Fruit fly (Drosophila melanogaster) whole organism, embryonic: Measurements from ENCODE around the gene NdufA3.
A peak's percentile ranks its signal among the peaks of the same experiment; 100 is the strongest.

Experiments
- ATbp ChIP-seq: fragments of 200-800 bp; sonication (Bioruptor generic); optimal IDR thresholded peaks from 2 replicates; lab custom pipeline; 2017; ENCODE audit warnings: missing biosample characterization, mild to moderate bottlenecking, missing genetic modification characterization, missing genetic modification reagents
- Ada2b ChIP-seq: fragments of 200-800 bp; sonication (Bioruptor generic); IDR thresholded peaks from 2 replicates; pipeline ENCODE4 v1.3.6; 2022; ENCODE audit warnings: missing biosample characterization, missing genetic modification characterization
- Aef1 ChIP-seq: fragments of 200-800 bp; sonication (Bioruptor generic); IDR thresholded peaks from 3 replicates; pipeline ENCODE4 v1.3.6; 2022; ENCODE audit warnings: missing biosample characterization, missing genetic modification characterization
- Antp ChIP-seq: fragments of 200-800 bp; sonication (Bioruptor generic); optimal IDR thresholded peaks from 3 replicates; lab custom pipeline; 2016; ENCODE audit warnings: missing biosample characterization, missing genetic modification characterization
- Asciz ChIP-seq: fragments of 200-800 bp; sonication (Bioruptor generic); optimal IDR thresholded peaks from 2 replicates; lab custom pipeline; 2017; ENCODE audit warnings: missing biosample characterization, mild to moderate bottlenecking, missing genetic modification characterization, missing genetic modification reagents
- Blimp-1 ChIP-seq: fragments of 200-800 bp; sonication (Bioruptor generic); optimal IDR thresholded peaks from 3 replicates; lab custom pipeline; 2018; ENCODE audit warnings: missing biosample characterization, missing genetic modification characterization, mild to moderate bottlenecking, moderate library complexity, missing genetic modification reagents
- CG10543 ChIP-seq: fragments of 200-800 bp; sonication (Bioruptor generic); optimal IDR thresholded peaks from 3 replicates; lab custom pipeline; 2017; ENCODE audit warnings: missing biosample characterization, mild to moderate bottlenecking, missing genetic modification characterization, moderate library complexity
- CG11398 ChIP-seq: fragments of 200-800 bp; sonication (Bioruptor generic); optimal IDR thresholded peaks from 2 replicates; lab custom pipeline; 2016; ENCODE audit warnings: missing biosample characterization, missing genetic modification characterization
- CG12155 ChIP-seq: fragments of 200-800 bp; sonication (Bioruptor generic); optimal IDR thresholded peaks from 3 replicates; lab custom pipeline; 2016; ENCODE audit warnings: missing biosample characterization, missing genetic modification characterization
- CG12659 ChIP-seq: fragments of 200-800 bp; sonication (Bioruptor generic); optimal IDR thresholded peaks from 3 replicates; lab custom pipeline; 2017; ENCODE audit warnings: mild to moderate bottlenecking, missing biosample characterization, missing genetic modification reagents, missing genetic modification characterization
- CG14014 ChIP-seq: fragments of 200-800 bp; sonication (Bioruptor generic); IDR thresholded peaks from 2 replicates; pipeline ENCODE4 v1.3.6; 2022; ENCODE audit warnings: missing biosample characterization, missing genetic modification characterization
- CG1529 ChIP-seq: fragments of 200-800 bp; sonication (Bioruptor generic); optimal IDR thresholded peaks from 3 replicates; lab custom pipeline; 2018; ENCODE audit warnings: missing biosample characterization, missing genetic modification characterization
- CG1602 ChIP-seq: fragments of 200-800 bp; sonication (Bioruptor generic); optimal IDR thresholded peaks from 3 replicates; lab custom pipeline; 2016; ENCODE audit warnings: missing biosample characterization, missing genetic modification characterization
- CG17829 ChIP-seq: fragments of 200-800 bp; optimal IDR thresholded peaks from 2 replicates; lab custom pipeline; 2019; ENCODE audit warnings: missing biosample characterization, mild to moderate bottlenecking, missing genetic modification characterization, moderate library complexity
- CG18599 ChIP-seq: fragments of 200-800 bp; sonication (Bioruptor generic); optimal IDR thresholded peaks from 3 replicates; lab custom pipeline; 2017; ENCODE audit warnings: missing biosample characterization, missing genetic modification characterization, mild to moderate bottlenecking, moderate library complexity, missing genetic modification reagents
- CG30403 ChIP-seq: fragments of 200-800 bp; sonication (Bioruptor generic); optimal IDR thresholded peaks from 3 replicates; lab custom pipeline; 2016; ENCODE audit warnings: missing biosample characterization, missing genetic modification characterization
- CG31224 ChIP-seq: fragments of 200-800 bp; sonication (Bioruptor generic); IDR thresholded peaks from 2 replicates; pipeline ENCODE4 v1.3.6; 2022; ENCODE audit warnings: missing biosample characterization, missing genetic modification characterization
- CG3281 ChIP-seq: fragments of 200-800 bp; sonication (Bioruptor generic); optimal IDR thresholded peaks from 3 replicates; lab custom pipeline; 2017; ENCODE audit warnings: missing biosample characterization, mild to moderate bottlenecking, missing genetic modification characterization
- CG33213 ChIP-seq: fragments of 200-800 bp; sonication (Bioruptor generic); optimal IDR thresholded peaks from 3 replicates; lab custom pipeline; 2016; ENCODE audit warnings: missing biosample characterization, missing genetic modification characterization
- CG34224 ChIP-seq: fragments of 200-800 bp; sonication (Bioruptor generic); IDR thresholded peaks from 3 replicates; pipeline ENCODE4 v1.3.6; 2022; ENCODE audit warnings: missing biosample characterization, missing genetic modification characterization; ENCODE audit not compliant: partially characterized antibody
- CG4424 ChIP-seq: fragments of 200-800 bp; sonication (Bioruptor generic); optimal IDR thresholded peaks from 3 replicates; lab custom pipeline; 2016; ENCODE audit warnings: missing biosample characterization, missing genetic modification characterization
- CG6813 ChIP-seq: fragments of 200-800 bp; sonication (Bioruptor generic); optimal IDR thresholded peaks from 2 replicates; lab custom pipeline; 2017; ENCODE audit warnings: missing biosample characterization, missing genetic modification characterization, mild to moderate bottlenecking, moderate library complexity, missing genetic modification reagents
- CG9609 ChIP-seq: fragments of 200-800 bp; sonication (Bioruptor generic); optimal IDR thresholded peaks from 3 replicates; lab custom pipeline; 2016; ENCODE audit warnings: missing biosample characterization, missing genetic modification characterization
- Camta ChIP-seq: fragments of 200-800 bp; sonication (Bioruptor generic); optimal IDR thresholded peaks from 2 replicates; lab custom pipeline; 2016; ENCODE audit warnings: missing biosample characterization, missing genetic modification characterization
- Dll ChIP-seq: fragments of 200-800 bp; sonication (Bioruptor generic); IDR thresholded peaks from 4 replicates; pipeline ENCODE4 v1.3.6; 2022; ENCODE audit warnings: missing biosample characterization, missing genetic modification characterization; ENCODE audit not compliant: partially characterized antibody
- Gsc ChIP-seq: fragments of 200-800 bp; sonication (Bioruptor generic); IDR thresholded peaks from 2 replicates; pipeline ENCODE4 v1.3.6; 2022; ENCODE audit warnings: missing biosample characterization, missing genetic modification characterization
- HHEX ChIP-seq: fragments of 200-800 bp; sonication (Bioruptor generic); optimal IDR thresholded peaks from 3 replicates; lab custom pipeline; 2017; ENCODE audit warnings: missing biosample characterization, mild to moderate bottlenecking, missing genetic modification characterization, missing genetic modification reagents
- Myb ChIP-seq: fragments of 200-800 bp; sonication (Bioruptor generic); optimal IDR thresholded peaks from 2 replicates; lab custom pipeline; 2016; ENCODE audit warnings: missing biosample characterization, missing genetic modification characterization
- Nf-YB ChIP-seq: fragments of 200-800 bp; sonication (Bioruptor generic); optimal IDR thresholded peaks from 3 replicates; lab custom pipeline; 2019; ENCODE audit warnings: missing biosample characterization, mild to moderate bottlenecking, missing genetic modification characterization, moderate library complexity
- NfI ChIP-seq: fragments of 200-800 bp; sonication (Bioruptor generic); optimal IDR thresholded peaks from 3 replicates; lab custom pipeline; 2018; ENCODE audit warnings: missing biosample characterization, mild to moderate bottlenecking, missing genetic modification characterization, moderate library complexity
- Ravus ChIP-seq: fragments of 200-800 bp; sonication (Bioruptor generic); IDR thresholded peaks from 2 replicates; pipeline ENCODE4 v1.3.6; 2022; ENCODE audit warnings: missing biosample characterization, missing genetic modification characterization
- ara ChIP-seq: fragments of 200-800 bp; sonication (Bioruptor generic); IDR thresholded peaks from 2 replicates; pipeline ENCODE4 v1.3.6; 2022; ENCODE audit warnings: missing biosample characterization, missing genetic modification characterization
- bab2 ChIP-seq: fragments of 200-800 bp; sonication (Bioruptor generic); optimal IDR thresholded peaks from 2 replicates; lab custom pipeline; 2016; ENCODE audit warnings: missing biosample characterization, missing genetic modification characterization
- bsh ChIP-seq, 2 experiments: fragments of 200-800 bp; sonication (Bioruptor generic); optimal IDR thresholded peaks; 2 replicates each; lab custom pipeline; 2017 to 2018; ENCODE audit warnings: mild to moderate bottlenecking in 2 of 2, missing biosample characterization in 2 of 2, missing genetic modification characterization in 2 of 2, moderate library complexity in 1 of 2
- chif ChIP-seq, 2 experiments: fragments of 200-800 bp; sonication (Bioruptor generic); optimal IDR thresholded peaks; 3 replicates each; lab custom pipeline; 2016; ENCODE audit warnings: missing biosample characterization in 2 of 2, missing genetic modification characterization in 2 of 2
- emc ChIP-seq: fragments of 200-800 bp; sonication (Bioruptor generic); optimal IDR thresholded peaks from 2 replicates; lab custom pipeline; 2016; ENCODE audit warnings: missing biosample characterization, missing genetic modification characterization
- gce ChIP-seq: fragments of 200-800 bp; sonication (Bioruptor generic); IDR thresholded peaks from 3 replicates; pipeline ENCODE4 v1.3.6; 2022; ENCODE audit warnings: missing biosample characterization, missing genetic modification characterization
- gem ChIP-seq: fragments of 200-800 bp; sonication (Bioruptor generic); optimal IDR thresholded peaks from 2 replicates; lab custom pipeline; 2019; ENCODE audit warnings: missing biosample characterization, mild to moderate bottlenecking, missing genetic modification characterization, moderate library complexity
- gfzf ChIP-seq: fragments of 200-800 bp; sonication (Bioruptor generic); optimal IDR thresholded peaks from 2 replicates; lab custom pipeline; 2016; ENCODE audit warnings: missing biosample characterization, mild to moderate bottlenecking, missing genetic modification characterization, moderate library complexity
- oc ChIP-seq: fragments of 200-800 bp; sonication (Bioruptor generic); optimal IDR thresholded peaks from 2 replicates; lab custom pipeline; 2018; ENCODE audit warnings: missing biosample characterization, mild to moderate bottlenecking, missing genetic modification characterization, moderate library complexity
- pan ChIP-seq, 4 experiments: fragments of >200 bp in 3 of 4; fragments of 200-800 bp in 1 of 4; sonication (Bioruptor generic) in 1 of 4; optimal IDR thresholded peaks in 3 of 4; IDR thresholded peaks in 1 of 4; 2 replicates each; pipeline versions ENCODE4 v1.3.6 to Lab custom; 2017 to 2022; ENCODE audit warnings: missing biosample characterization in 2 of 4, missing genetic modification characterization in 2 of 4, mixed read lengths in 1 of 4
- pho ChIP-seq: fragments of 200-800 bp; sonication (Bioruptor generic); optimal IDR thresholded peaks from 2 replicates; lab custom pipeline; 2016; ENCODE audit warnings: missing biosample characterization, missing genetic modification characterization
- sc ChIP-seq, 3 experiments: fragments of >200 bp in 2 of 3; fragments of 200-800 bp in 1 of 3; sonication (Bioruptor generic) in 1 of 3; optimal IDR thresholded peaks; 2 replicates in 2 of 3; 3 replicates in 1 of 3; lab custom pipeline; 2017; ENCODE audit warnings: mild to moderate bottlenecking in 1 of 3, missing biosample characterization in 1 of 3, missing genetic modification characterization in 1 of 3, missing genetic modification reagents in 1 of 3
- schlank ChIP-seq: fragments of 200-800 bp; sonication (Bioruptor generic); optimal IDR thresholded peaks from 2 replicates; lab custom pipeline; 2018; ENCODE audit warnings: missing biosample characterization, mild to moderate bottlenecking, missing genetic modification characterization
- sob ChIP-seq: fragments of 200-800 bp; sonication (Bioruptor generic); IDR thresholded peaks from 2 replicates; pipeline ENCODE4 v1.3.6; 2022; ENCODE audit warnings: missing biosample characterization, missing genetic modification characterization
- zf30C ChIP-seq: fragments of 200-800 bp; sonication (Bioruptor generic); optimal IDR thresholded peaks from 3 replicates; lab custom pipeline; 2018; ENCODE audit warnings: missing biosample characterization, mild to moderate bottlenecking, missing genetic modification characterization
- zfh1 ChIP-seq: fragments of 200-800 bp; sonication (Bioruptor generic); IDR thresholded peaks from 3 replicates; pipeline ENCODE4 v1.3.6; 2022; ENCODE audit warnings: missing biosample characterization, missing genetic modification characterization

The NdufA3 gene

dm6 chrX:9136776-9137550 lies 22.9 kb downstream of the NdufA3 start (continued):
- TF ChIP-seq CG14014 (GFP tag; lab: Robert Waterston, UW) (no peak), chif (GFP tag; optimal IDR thresholded peaks at IDR 0.05; lab: Kevin White, UChicago) (peak; percentile 42 to 58), Antp (GFP tag; lab: Kevin White, UChicago) (peak; percentile 39), bab2 (GFP tag; lab: Kevin White, UChicago) (peak; percentile 46), gce (GFP tag; lab: Robert Waterston, UW) (0 out of 3 replicates have a peak, but pooled peaks have one; percentile 31), gfzf (GFP tag; lab: Kevin White, UChicago) (no peak), CG1529 (peak; percentile 33), oc (tag; lab: Kevin White, UChicago) (peak; percentile 40), zfh1 (GFP tag; lab: Robert Waterston, UW) (peak; percentile 59; the same call in 1 of the 3 replicates), CG3281 (GFP tag; lab: Kevin White, UChicago) (peak; percentile 34), emc (GFP tag; lab: Kevin White, UChicago) (peak; percentile 17), HHEX (GFP tag; lab: Kevin White, UChicago) (peak; percentile 34), CG12659 (GFP tag; lab: Kevin White, UChicago) (peak; percentile 14), ATbp (peak; percentile 54), Ravus (no peak), pho (GFP tag; lab: Kevin White, UChicago) (peak; percentile 7), CG34224 (GFP tag; lab: Robert Waterston, UW) (no peak), CG30403 (GFP tag; lab: Kevin White, UChicago) (peak; percentile 49), CG31224 (GFP tag; lab: Robert Waterston, UW) (0 out of 2 replicates have a peak, but pooled peaks have one; percentile 9), Blimp-1 (GFP tag; lab: Kevin White, UChicago) (peak; percentile 47), NfI (GFP tag; lab: Kevin White, UChicago) (peak; percentile 33), Nf-YB (peak; percentile 16), CG33213 (GFP tag; lab: Kevin White, UChicago) (peak; percentile 23), Asciz (GFP tag; lab: Kevin White, UChicago) (peak; percentile 10), CG10543 (GFP tag; lab: Kevin White, UChicago) (no peak), CG18599 (GFP tag; lab: Kevin White, UChicago) (peak; percentile 51), CG4424 (peak; percentile 49), Camta (GFP tag; lab: Kevin White, UChicago) (peak; percentile 41), CG9609 (GFP tag; lab: Kevin White, UChicago) (peak; percentile 46), pan (optimal IDR thresholded peaks at IDR 0.05; lab: Kevin White, UChicago) (no peak), pan (GFP tag; optimal IDR thresholded peaks at IDR 0.05 in 1 of 2, IDR thresholded peaks at IDR 0.05 in 1 of 2) (peak in 1 of 2 experiments; percentile 53), gem (peak; percentile 79), Dll (GFP tag; lab: Robert Waterston, UW) (no peak), Aef1 (GFP tag; lab: Robert Waterston, UW) (no peak), CG1602 (GFP tag; lab: Kevin White, UChicago) (peak; percentile 50), CG17829 (tag; lab: Kevin White, UChicago) (peak; percentile 31), sob (GFP tag; lab: Robert Waterston, UW) (peak; percentile 33; the same call in 1 of the 2 replicates), sc (optimal IDR thresholded peaks at IDR 0.05; lab: Kevin White, UChicago) (no peak), sc (GFP tag; optimal IDR thresholded peaks at IDR 0.05; lab: Kevin White, UChicago) (peak; percentile 27), schlank (tag; lab: Kevin White, UChicago) (no peak), CG11398 (GFP tag; lab: Kevin White, UChicago) (peak; percentile 10), zf30C (GFP tag; lab: Kevin White, UChicago) (peak; percentile 58), Ada2b (peak; percentile 50), ara (no peak), Gsc (GFP tag; lab: Robert Waterston, UW) (no peak), CG6813 (GFP tag; lab: Kevin White, UChicago) (peak; percentile 26), CG12155 (GFP tag; lab: Kevin White, UChicago) (peak; percentile 0), bsh (GFP tag; optimal IDR thresholded peaks at IDR 0.05; lab: Kevin White, UChicago) (peak in 1 of 2 experiments; percentile 61), Myb (peak; percentile 34)
